Fruit fly (Drosophila melanogaster) whole organism, embryonic: Measurements from ENCODE around the gene Tasp1.

Experiments
- ATbp ChIP-seq: fragments of 200-800 bp; sonication (Bioruptor generic); optimal IDR thresholded peaks from 2 replicates; lab custom pipeline; 2017; ENCODE audit warnings: missing biosample characterization, mild to moderate bottlenecking, missing genetic modification characterization, missing genetic modification reagents
- CG10274 ChIP-seq: fragments of 200-800 bp; sonication (Bioruptor generic); optimal IDR thresholded peaks from 3 replicates; lab custom pipeline; 2017; ENCODE audit warnings: missing biosample characterization, mild to moderate bottlenecking, missing genetic modification characterization
- CG10321 ChIP-seq: fragments of 200-800 bp; sonication (Bioruptor generic); IDR thresholded peaks from 2 replicates; pipeline ENCODE4 v1.3.6; 2022; ENCODE audit warnings: missing biosample characterization, missing genetic modification characterization
- CG11085 ChIP-seq: fragments of 200-800 bp; sonication (Bioruptor generic); IDR thresholded peaks from 2 replicates; pipeline ENCODE4 v1.3.6; 2022; ENCODE audit warnings: missing biosample characterization, missing genetic modification characterization
- CG11723 ChIP-seq: fragments of 200-800 bp; sonication (Bioruptor generic); optimal IDR thresholded peaks from 2 replicates; lab custom pipeline; 2017; ENCODE audit warnings: missing biosample characterization, mild to moderate bottlenecking, missing genetic modification characterization
- CG1233 ChIP-seq: fragments of 200-800 bp; sonication (Bioruptor generic); optimal IDR thresholded peaks from 4 replicates; lab custom pipeline; 2018; ENCODE audit warnings: missing biosample characterization, mild to moderate bottlenecking, missing genetic modification characterization
- CG14965 ChIP-seq: fragments of 200-800 bp; sonication (Bioruptor generic); optimal IDR thresholded peaks from 2 replicates; lab custom pipeline; 2016; ENCODE audit warnings: missing biosample characterization, missing genetic modification characterization, borderline replicate concordance
- CG18262 ChIP-seq: fragments of 200-800 bp; optimal IDR thresholded peaks from 3 replicates; lab custom pipeline; 2019; ENCODE audit warnings: missing biosample characterization, mild to moderate bottlenecking, missing genetic modification characterization, moderate library complexity
- CG2120 ChIP-seq: fragments of 200-800 bp; sonication (Bioruptor generic); optimal IDR thresholded peaks from 3 replicates; lab custom pipeline; 2016; ENCODE audit warnings: missing biosample characterization, missing genetic modification characterization
- CG31224 ChIP-seq: fragments of 200-800 bp; sonication (Bioruptor generic); IDR thresholded peaks from 2 replicates; pipeline ENCODE4 v1.3.6; 2022; ENCODE audit warnings: missing biosample characterization, missing genetic modification characterization
- CG32772 ChIP-seq: fragments of 200-800 bp; sonication (Bioruptor generic); IDR thresholded peaks from 2 replicates; pipeline ENCODE4 v1.3.6; 2022; ENCODE audit warnings: missing biosample characterization, missing genetic modification characterization
- CG3281 ChIP-seq: fragments of 200-800 bp; sonication (Bioruptor generic); optimal IDR thresholded peaks from 3 replicates; lab custom pipeline; 2017; ENCODE audit warnings: missing biosample characterization, mild to moderate bottlenecking, missing genetic modification characterization
- CG3847 ChIP-seq: fragments of 200-800 bp; sonication (Bioruptor generic); IDR thresholded peaks from 2 replicates; pipeline ENCODE4 v1.3.6; 2022; ENCODE audit warnings: missing biosample characterization, missing genetic modification characterization
- CG3995 ChIP-seq: fragments of 200-800 bp; sonication (Bioruptor generic); optimal IDR thresholded peaks from 3 replicates; lab custom pipeline; 2016; ENCODE audit warnings: missing biosample characterization, missing genetic modification characterization
- CG5245 ChIP-seq: fragments of 200-800 bp; sonication (Bioruptor generic); optimal IDR thresholded peaks from 3 replicates; lab custom pipeline; 2016; ENCODE audit warnings: missing biosample characterization, missing genetic modification characterization
- CG6791 ChIP-seq: fragments of 200-800 bp; sonication (Bioruptor generic); IDR thresholded peaks from 3 replicates; pipeline ENCODE4 v1.3.6; 2022; ENCODE audit warnings: missing biosample characterization, missing genetic modification characterization; ENCODE audit not compliant: partially characterized antibody
- CG6854 ChIP-seq: fragments of 200-800 bp; sonication (Bioruptor generic); optimal IDR thresholded peaks from 3 replicates; lab custom pipeline; 2017; ENCODE audit warnings: missing biosample characterization, mild to moderate bottlenecking, missing genetic modification characterization
- CG9215 ChIP-seq: fragments of 200-800 bp; sonication (Bioruptor generic); IDR thresholded peaks from 2 replicates; pipeline ENCODE4 v1.3.6; 2022; ENCODE audit warnings: missing biosample characterization, missing genetic modification characterization
- CG9727 ChIP-seq: fragments of 200-800 bp; sonication (Bioruptor generic); optimal IDR thresholded peaks from 3 replicates; lab custom pipeline; 2017; ENCODE audit warnings: missing biosample characterization, mild to moderate bottlenecking, missing genetic modification characterization
- Chrac-16 ChIP-seq: fragments of 200-800 bp; sonication (Bioruptor generic); optimal IDR thresholded peaks from 3 replicates; lab custom pipeline; 2016; ENCODE audit warnings: missing biosample characterization, missing genetic modification characterization
- Eip74EF ChIP-seq, 2 experiments: fragments of 200-800 bp in 1 of 2; fragments of >200 bp in 1 of 2; sonication (Bioruptor generic) in 1 of 2; optimal IDR thresholded peaks; 2 replicates each; lab custom pipeline; 2017 to 2019; ENCODE audit warnings: missing biosample characterization in 2 of 2, missing genetic modification characterization in 2 of 2, mild to moderate bottlenecking in 1 of 2, moderate library complexity in 1 of 2
- Hsf ChIP-seq: fragments of 200-800 bp; sonication (Bioruptor generic); optimal IDR thresholded peaks from 3 replicates; lab custom pipeline; 2016; ENCODE audit warnings: missing biosample characterization, missing genetic modification characterization
- Myb ChIP-seq: fragments of 200-800 bp; sonication (Bioruptor generic); optimal IDR thresholded peaks from 2 replicates; lab custom pipeline; 2016; ENCODE audit warnings: missing biosample characterization, missing genetic modification characterization
- Neu2 ChIP-seq: fragments of 200-800 bp; sonication (Bioruptor generic); optimal IDR thresholded peaks from 3 replicates; lab custom pipeline; 2016; ENCODE audit warnings: missing biosample characterization, missing genetic modification characterization, borderline replicate concordance
- Ravus ChIP-seq: fragments of 200-800 bp; sonication (Bioruptor generic); IDR thresholded peaks from 2 replicates; pipeline ENCODE4 v1.3.6; 2022; ENCODE audit warnings: missing biosample characterization, missing genetic modification characterization
- Rfx ChIP-seq: fragments of 200-800 bp; sonication (Bioruptor generic); IDR thresholded peaks from 2 replicates; pipeline ENCODE4 v1.3.6; 2022; ENCODE audit warnings: missing biosample characterization, missing genetic modification characterization
- Sry-δ ChIP-seq: fragments of 200-800 bp; sonication (Bioruptor generic); optimal IDR thresholded peaks from 2 replicates; lab custom pipeline; 2016; ENCODE audit warnings: missing biosample characterization, missing genetic modification characterization
- TFAM ChIP-seq: fragments of 200-800 bp; sonication (Bioruptor generic); optimal IDR thresholded peaks from 2 replicates; lab custom pipeline; 2017; ENCODE audit warnings: missing biosample characterization, missing genetic modification characterization, inconsistent platforms
- YL-1 ChIP-seq: fragments of 200-800 bp; sonication (Bioruptor generic); optimal IDR thresholded peaks from 3 replicates; lab custom pipeline; 2017; ENCODE audit warnings: missing biosample characterization, mild to moderate bottlenecking, missing genetic modification characterization
- ab ChIP-seq: fragments of 200-800 bp; sonication (Bioruptor generic); optimal IDR thresholded peaks from 2 replicates; lab custom pipeline; 2016; ENCODE audit warnings: missing biosample characterization, missing genetic modification characterization
- ase ChIP-seq: fragments of 200-800 bp; sonication (Bioruptor generic); IDR thresholded peaks from 3 replicates; pipeline ENCODE4 v1.3.6; 2022; ENCODE audit warnings: missing biosample characterization, missing genetic modification characterization
- br ChIP-seq: fragments of >200 bp; optimal IDR thresholded peaks from 2 replicates; lab custom pipeline; 2017
- chm ChIP-seq: fragments of 200-800 bp; sonication (Bioruptor generic); IDR thresholded peaks from 2 replicates; pipeline ENCODE4 v1.3.6; 2022; ENCODE audit warnings: missing biosample characterization, missing genetic modification characterization
- chn ChIP-seq: fragments of 200-800 bp; sonication (Bioruptor generic); optimal IDR thresholded peaks from 2 replicates; lab custom pipeline; 2016; ENCODE audit warnings: missing biosample characterization, missing genetic modification characterization
- ci ChIP-seq: fragments of 200-800 bp; sonication (Bioruptor generic); IDR thresholded peaks from 3 replicates; pipeline ENCODE4 v1.3.6; 2022; ENCODE audit warnings: missing biosample characterization, missing genetic modification characterization
- dm ChIP-seq: fragments of 200-800 bp; sonication (Bioruptor generic); optimal IDR thresholded peaks from 3 replicates; lab custom pipeline; 2016; ENCODE audit warnings: missing biosample characterization, missing genetic modification characterization
- ewg ChIP-seq: fragments of 200-800 bp; sonication (Bioruptor generic); optimal IDR thresholded peaks from 3 replicates; lab custom pipeline; 2017; ENCODE audit warnings: mild to moderate bottlenecking, missing biosample characterization, missing genetic modification reagents, missing genetic modification characterization
- gem ChIP-seq: fragments of 200-800 bp; sonication (Bioruptor generic); optimal IDR thresholded peaks from 2 replicates; lab custom pipeline; 2019; ENCODE audit warnings: missing biosample characterization, mild to moderate bottlenecking, missing genetic modification characterization, moderate library complexity
- hkb ChIP-seq, 2 experiments: fragments of 200-800 bp in 1 of 2; fragments of >200 bp in 1 of 2; sonication (Bioruptor generic) in 1 of 2; IDR thresholded peaks in 1 of 2; optimal IDR thresholded peaks in 1 of 2; 2 replicates each; pipeline versions ENCODE4 v1.3.6 to Lab custom; 2017 to 2022; ENCODE audit warnings: missing biosample characterization in 1 of 2, missing genetic modification characterization in 1 of 2
- insv ChIP-seq, 2 experiments: fragments of 200-800 bp; sonication (Bioruptor generic); optimal IDR thresholded peaks; 3 replicates each; lab custom pipeline; 2016 to 2018; ENCODE audit warnings: missing biosample characterization in 2 of 2, missing genetic modification characterization in 2 of 2
- kni ChIP-seq: fragments of 200-800 bp; sonication (Bioruptor generic); optimal IDR thresholded peaks from 3 replicates; lab custom pipeline; 2017; ENCODE audit warnings: mild to moderate bottlenecking, missing biosample characterization, missing genetic modification reagents, missing genetic modification characterization
- lmd ChIP-seq: fragments of 200-800 bp; sonication (Bioruptor generic); IDR thresholded peaks from 2 replicates; pipeline ENCODE4 v1.3.6; 2022; ENCODE audit warnings: missing biosample characterization, missing genetic modification characterization
- luna ChIP-seq: fragments of 200-800 bp; sonication (Bioruptor generic); optimal IDR thresholded peaks from 2 replicates; lab custom pipeline; 2016; ENCODE audit warnings: missing biosample characterization, missing genetic modification characterization
- nerfin-2 ChIP-seq: fragments of 200-800 bp; sonication (Bioruptor generic); IDR thresholded peaks from 2 replicates; pipeline ENCODE4 v1.3.6; 2022; ENCODE audit warnings: missing biosample characterization, missing genetic modification characterization; ENCODE audit not compliant: partially characterized antibody
- pfk ChIP-seq: fragments of 200-800 bp; sonication (Bioruptor generic); optimal IDR thresholded peaks from 2 replicates; lab custom pipeline; 2018; ENCODE audit warnings: missing biosample characterization, mild to moderate bottlenecking, missing genetic modification characterization, moderate library complexity
- scrt ChIP-seq: fragments of 200-800 bp; sonication (Bioruptor generic); optimal IDR thresholded peaks from 2 replicates; lab custom pipeline; 2018; ENCODE audit warnings: missing biosample characterization, mild to moderate bottlenecking, missing genetic modification characterization, moderate library complexity
- tll ChIP-seq, 2 experiments: fragments of 200-800 bp in 1 of 2; fragments of >200 bp in 1 of 2; sonication (Bioruptor generic) in 1 of 2; optimal IDR thresholded peaks; 2 replicates each; lab custom pipeline; 2017 to 2019; ENCODE audit warnings: missing biosample characterization in 2 of 2, missing genetic modification characterization in 2 of 2, mild to moderate bottlenecking in 1 of 2, moderate library complexity in 1 of 2
- vfl ChIP-seq: fragments of 200-800 bp; sonication (Bioruptor generic); optimal IDR thresholded peaks from 2 replicates; lab custom pipeline; 2016; ENCODE audit warnings: missing biosample characterization, missing genetic modification characterization
- zen2 ChIP-seq: fragments of 200-800 bp; sonication (Bioruptor generic); IDR thresholded peaks from 3 replicates; pipeline ENCODE4 v1.3.6; 2022; ENCODE audit warnings: missing biosample characterization, missing genetic modification characterization; ENCODE audit not compliant: partially characterized antibody

The Tasp1 gene

DNA sequence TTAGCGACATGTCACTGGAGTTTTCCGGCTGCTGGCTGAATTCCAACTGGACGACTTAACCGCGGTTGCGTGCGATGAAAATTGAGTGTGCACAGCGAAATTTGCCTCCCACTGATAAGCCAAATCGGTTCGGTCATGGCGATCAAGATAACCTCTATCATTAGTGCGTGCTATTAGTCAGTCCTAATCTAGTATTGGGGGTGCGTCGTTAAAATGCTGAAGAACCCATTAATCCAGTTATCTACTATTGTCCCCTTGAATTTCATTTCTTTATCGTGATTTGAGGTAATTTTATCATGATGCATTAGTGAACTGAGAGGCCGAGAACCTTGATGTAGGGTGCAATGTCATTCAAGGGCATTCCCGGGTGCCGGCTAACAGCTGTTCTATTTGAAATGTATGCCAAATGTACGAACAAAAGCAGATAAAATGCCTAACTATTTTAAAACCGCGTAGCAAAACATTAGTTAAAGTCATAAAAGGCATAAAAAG is 41.2 kb upstream of the Tasp1 start, which contains the start of gene Pgm1 (continued):
- TF ChIP-seq CG1233 (GFP tag; lab: Kevin White, UChicago) (peak; percentile 49), chm (0 out of 2 replicates have a peak, but pooled peaks have one; percentile 45), nerfin-2 (GFP tag; lab: Robert Waterston, UW) (no peak), Hsf (GFP tag; lab: Kevin White, UChicago) (peak; percentile 90), CG6854 (GFP tag; lab: Kevin White, UChicago) (peak; percentile 72), CG3847 (peak; percentile 60), CG14965 (peak; percentile 59), hkb (optimal IDR thresholded peaks at IDR 0.05; lab: Kevin White, UChicago) (peak; percentile 59), hkb (GFP tag; IDR thresholded peaks at IDR 0.05; lab: Robert Waterston, UW) (peak; percentile 73), luna (GFP tag; lab: Kevin White, UChicago) (peak; percentile 89), lmd (GFP tag; lab: Robert Waterston, UW) (peak; percentile 85; the same call in 1 of the 2 replicates), CG3281 (GFP tag; lab: Kevin White, UChicago) (peak; percentile 88), scrt (GFP tag; lab: Kevin White, UChicago) (peak; percentile 80), TFAM (GFP tag; lab: Kevin White, UChicago) (peak; percentile 9), CG10321 (GFP tag; lab: Robert Waterston, UW) (no peak), CG9215 (GFP tag; lab: Robert Waterston, UW) (peak; percentile 64; the same call in 1 of the 2 replicates), YL-1 (GFP tag; lab: Kevin White, UChicago) (peak; percentile 61), CG2120 (peak; percentile 93), ci (GFP tag; lab: Robert Waterston, UW) (peak; percentile 79), Ravus (no peak), pfk (GFP tag; lab: Kevin White, UChicago) (no peak), ase (GFP tag; lab: Robert Waterston, UW) (peak; percentile 28; the same call in 1 of the 3 replicates), CG3995 (peak; percentile 49), CG10274 (GFP tag; lab: Kevin White, UChicago) (peak; percentile 100), dm (GFP tag; lab: Kevin White, UChicago) (peak; percentile 77), CG9727 (peak; percentile 76), chn (GFP tag; lab: Kevin White, UChicago) (peak; percentile 89), kni (no peak), tll (GFP tag; optimal IDR thresholded peaks at IDR 0.05; lab: Kevin White, UChicago) (peak in 1 of 2 experiments; percentile 74), ewg (GFP tag; lab: Kevin White, UChicago) (peak; percentile 44), zen2 (no peak), ATbp (peak; percentile 71), Chrac-16 (peak; percentile 81), gem (tag; lab: Kevin White, UChicago) (no peak), CG11085 (GFP tag; lab: Robert Waterston, UW) (peak; percentile 67), Rfx (GFP tag; lab: Robert Waterston, UW) (peak; percentile 85), Eip74EF (GFP tag; optimal IDR thresholded peaks at IDR 0.05; lab: Kevin White, UChicago) (peak in 1 of 2 experiments; percentile 82), CG18262 (tag; lab: Kevin White, UChicago) (peak; percentile 76), Neu2 (GFP tag; lab: Kevin White, UChicago) (peak; percentile 73), CG5245 (GFP tag; lab: Kevin White, UChicago) (peak; percentile 69), CG6791 (no peak), CG11723 (GFP tag; lab: Kevin White, UChicago) (peak; percentile 76), Sry-δ (GFP tag; lab: Kevin White, UChicago) (peak; percentile 57), vfl (GFP tag; lab: Kevin White, UChicago) (peak; percentile 84), br (lab: Kevin White, UChicago) (no peak), CG31224 (GFP tag; lab: Robert Waterston, UW) (peak; percentile 67), Myb (peak; percentile 81), ab (GFP tag; lab: Kevin White, UChicago) (peak; percentile 79), insv (GFP tag; optimal IDR thresholded peaks at IDR 0.05; lab: Kevin White, UChicago) (peak in 1 of 2 experiments; percentile 35), CG32772 (GFP tag; lab: Robert Waterston, UW) (peak; percentile 63)
